Fruit fly (Drosophila melanogaster) whole organism, embryonic: ENCODE measurements around the gene mRpL10.

ENCODE experiments used
- Aef1 ChIP-seq: fragments of 200-800 bp; sonication (Bioruptor generic); IDR thresholded peaks from 3 replicates; pipeline ENCODE4 v1.3.6; 2022; ENCODE audit warnings: missing biosample characterization, missing genetic modification characterization
- B-H2 ChIP-seq: fragments of 200-800 bp; sonication (Bioruptor generic); optimal IDR thresholded peaks from 2 replicates; lab custom pipeline; 2018; ENCODE audit warnings: missing biosample characterization, mild to moderate bottlenecking, missing genetic modification characterization
- Bgb ChIP-seq: fragments of 200-800 bp; sonication (Bioruptor generic); IDR thresholded peaks from 2 replicates; pipeline ENCODE4 v1.3.6; 2022; ENCODE audit warnings: missing biosample characterization, missing genetic modification characterization; ENCODE audit not compliant: partially characterized antibody
- CG13296 ChIP-seq: fragments of 200-800 bp; sonication (Bioruptor generic); optimal IDR thresholded peaks from 3 replicates; lab custom pipeline; 2018; ENCODE audit warnings: missing biosample characterization, mild to moderate bottlenecking, missing genetic modification characterization
- CG13894 ChIP-seq: fragments of 200-800 bp; sonication (Bioruptor generic); optimal IDR thresholded peaks from 3 replicates; lab custom pipeline; 2018; ENCODE audit warnings: missing biosample characterization, mild to moderate bottlenecking, missing genetic modification characterization, moderate library complexity
- CG2120 ChIP-seq: fragments of 200-800 bp; sonication (Bioruptor generic); optimal IDR thresholded peaks from 3 replicates; lab custom pipeline; 2016; ENCODE audit warnings: missing biosample characterization, missing genetic modification characterization
- CG2678 ChIP-seq: fragments of 200-800 bp; sonication (Bioruptor generic); optimal IDR thresholded peaks from 3 replicates; lab custom pipeline; 2019; ENCODE audit warnings: missing biosample characterization, mild to moderate bottlenecking, missing genetic modification characterization, moderate library complexity
- CG34376 ChIP-seq: fragments of 200-800 bp; sonication (Bioruptor generic); optimal IDR thresholded peaks from 2 replicates; lab custom pipeline; 2018; ENCODE audit warnings: missing biosample characterization, mild to moderate bottlenecking, missing genetic modification characterization
- CG6654 ChIP-seq: fragments of 200-800 bp; sonication (Bioruptor generic); optimal IDR thresholded peaks from 2 replicates; lab custom pipeline; 2017; ENCODE audit warnings: missing biosample characterization, mild to moderate bottlenecking, missing genetic modification characterization
- CG6765 ChIP-seq: fragments of 200-800 bp; sonication (Bioruptor generic); optimal IDR thresholded peaks from 3 replicates; lab custom pipeline; 2017; ENCODE audit warnings: missing biosample characterization, mild to moderate bottlenecking, missing genetic modification characterization
- CG9437 ChIP-seq: fragments of 200-800 bp; sonication (Bioruptor generic); optimal IDR thresholded peaks from 2 replicates; lab custom pipeline; 2018; ENCODE audit warnings: missing biosample characterization, mild to moderate bottlenecking, missing genetic modification characterization
- D ChIP-seq, 2 experiments: fragments of 200-800 bp in 1 of 2; fragments of >200 bp in 1 of 2; sonication (Bioruptor generic) in 1 of 2; optimal IDR thresholded peaks; 2 replicates in 1 of 2; 3 replicates in 1 of 2; lab custom pipeline; 2017; ENCODE audit warnings: mild to moderate bottlenecking in 1 of 2, missing biosample characterization in 1 of 2, missing genetic modification characterization in 1 of 2, missing genetic modification reagents in 1 of 2
- Dfd ChIP-seq, 2 experiments: fragments of >200 bp; optimal IDR thresholded peaks; 2 replicates each; lab custom pipeline; 2017; ENCODE audit warnings: missing biosample characterization in 2 of 2, missing genetic modification characterization in 2 of 2
- Fer1 ChIP-seq: fragments of 200-800 bp; sonication (Bioruptor generic); optimal IDR thresholded peaks from 2 replicates; lab custom pipeline; 2017; ENCODE audit warnings: missing biosample characterization, mild to moderate bottlenecking, missing genetic modification characterization
- Lim3 ChIP-seq: fragments of 200-800 bp; sonication (Bioruptor generic); IDR thresholded peaks from 2 replicates; pipeline ENCODE4 v1.3.6; 2022; ENCODE audit warnings: missing biosample characterization, missing genetic modification characterization
- MESR4 ChIP-seq: fragments of 200-800 bp; sonication (Bioruptor generic); optimal IDR thresholded peaks from 2 replicates; lab custom pipeline; 2018; ENCODE audit warnings: missing biosample characterization, mild to moderate bottlenecking, missing genetic modification characterization, moderate library complexity
- Mad ChIP-seq: fragments of 200-800 bp; sonication (Bioruptor generic); optimal IDR thresholded peaks from 2 replicates; lab custom pipeline; 2016; ENCODE audit warnings: missing biosample characterization, missing genetic modification characterization
- Med ChIP-seq: fragments of 200-800 bp; sonication (Bioruptor generic); peaks from one replicate; lab custom pipeline; 2016; ENCODE audit warnings: missing biosample characterization, missing genetic modification characterization, mild to moderate bottlenecking, inconsistent platforms, moderate library complexity
- NFAT ChIP-seq: fragments of 200-800 bp; sonication (Bioruptor generic); IDR thresholded peaks from 2 replicates; pipeline ENCODE4 v1.3.6; 2022; ENCODE audit warnings: missing biosample characterization, missing genetic modification characterization
- Neu2 ChIP-seq: fragments of 200-800 bp; sonication (Bioruptor generic); optimal IDR thresholded peaks from 3 replicates; lab custom pipeline; 2016; ENCODE audit warnings: missing biosample characterization, missing genetic modification characterization, borderline replicate concordance
- Nf-YC ChIP-seq: fragments of 200-800 bp; optimal IDR thresholded peaks from 3 replicates; lab custom pipeline; 2019; ENCODE audit warnings: missing biosample characterization, mild to moderate bottlenecking, missing genetic modification characterization, moderate library complexity
- Pdp1 ChIP-seq, 2 experiments: fragments of 200-800 bp; sonication (Bioruptor generic); optimal IDR thresholded peaks; 3 replicates each; lab custom pipeline; 2016; ENCODE audit warnings: missing biosample characterization in 2 of 2, missing genetic modification characterization in 2 of 2, mild to moderate bottlenecking in 1 of 2, moderate library complexity in 1 of 2
- bsh ChIP-seq, 2 experiments: fragments of 200-800 bp; sonication (Bioruptor generic); optimal IDR thresholded peaks; 2 replicates each; lab custom pipeline; 2017 to 2018; ENCODE audit warnings: mild to moderate bottlenecking in 2 of 2, missing biosample characterization in 2 of 2, missing genetic modification characterization in 2 of 2, moderate library complexity in 1 of 2
- crol ChIP-seq: fragments of 200-800 bp; sonication (Bioruptor generic); IDR thresholded peaks from 2 replicates; pipeline ENCODE4 v1.3.6; 2022; ENCODE audit warnings: missing biosample characterization, missing genetic modification characterization
- eve ChIP-seq, 2 experiments: fragments of >200 bp; optimal IDR thresholded peaks; 2 replicates each; lab custom pipeline; 2017; ENCODE audit warnings: missing biosample characterization in 2 of 2, missing genetic modification characterization in 2 of 2
- exex ChIP-seq: fragments of 200-800 bp; sonication (Bioruptor generic); optimal IDR thresholded peaks from 4 replicates; lab custom pipeline; 2018; ENCODE audit warnings: missing biosample characterization, mild to moderate bottlenecking, missing genetic modification characterization, moderate library complexity
- grn ChIP-seq: fragments of 200-800 bp; sonication (Bioruptor generic); optimal IDR thresholded peaks from 3 replicates; lab custom pipeline; 2017; ENCODE audit warnings: missing biosample characterization, missing genetic modification characterization
- hth ChIP-seq: fragments of >200 bp; optimal IDR thresholded peaks from 2 replicates; lab custom pipeline; 2017; ENCODE audit warnings: inconsistent platforms
- kay ChIP-seq: fragments of 200-800 bp; sonication (Bioruptor generic); optimal IDR thresholded peaks from 2 replicates; lab custom pipeline; 2016; ENCODE audit warnings: missing biosample characterization, missing genetic modification characterization
- lab ChIP-seq: fragments of 200-800 bp; sonication (Bioruptor generic); optimal IDR thresholded peaks from 3 replicates; lab custom pipeline; 2017; ENCODE audit warnings: missing biosample characterization, missing genetic modification characterization, mild to moderate bottlenecking, moderate library complexity, missing genetic modification reagents
- lbe ChIP-seq: fragments of 200-800 bp; sonication (Bioruptor generic); optimal IDR thresholded peaks from 2 replicates; lab custom pipeline; 2016; ENCODE audit warnings: missing biosample characterization, mild to moderate bottlenecking, missing genetic modification characterization
- mirr ChIP-seq: fragments of 200-800 bp; sonication (Bioruptor generic); optimal IDR thresholded peaks from 3 replicates; lab custom pipeline; 2018; ENCODE audit warnings: missing biosample characterization, mild to moderate bottlenecking, missing genetic modification characterization
- nom ChIP-seq: fragments of 200-800 bp; sonication (Bioruptor generic); optimal IDR thresholded peaks from 2 replicates; lab custom pipeline; 2017; ENCODE audit warnings: missing biosample characterization, missing genetic modification characterization, mild to moderate bottlenecking, moderate library complexity, missing genetic modification reagents
- oc ChIP-seq: fragments of 200-800 bp; sonication (Bioruptor generic); optimal IDR thresholded peaks from 2 replicates; lab custom pipeline; 2018; ENCODE audit warnings: missing biosample characterization, mild to moderate bottlenecking, missing genetic modification characterization, moderate library complexity
- org-1 ChIP-seq: fragments of 200-800 bp; sonication (Bioruptor generic); optimal IDR thresholded peaks from 2 replicates; lab custom pipeline; 2017; ENCODE audit warnings: missing biosample characterization, missing genetic modification characterization
- sd ChIP-seq: fragments of 200-800 bp; sonication (Bioruptor generic); optimal IDR thresholded peaks from 3 replicates; lab custom pipeline; 2018; ENCODE audit warnings: missing biosample characterization, mild to moderate bottlenecking, missing genetic modification characterization, moderate library complexity
- sens ChIP-seq: fragments of 200-800 bp; sonication (Bioruptor generic); peaks from one replicate; lab custom pipeline; 2016; ENCODE audit warnings: missing biosample characterization, missing genetic modification characterization
- sug ChIP-seq: fragments of 200-800 bp; optimal IDR thresholded peaks from 2 replicates; lab custom pipeline; 2019; ENCODE audit warnings: missing biosample characterization, mild to moderate bottlenecking, missing genetic modification characterization, moderate library complexity

The mRpL10 gene

DNA sequence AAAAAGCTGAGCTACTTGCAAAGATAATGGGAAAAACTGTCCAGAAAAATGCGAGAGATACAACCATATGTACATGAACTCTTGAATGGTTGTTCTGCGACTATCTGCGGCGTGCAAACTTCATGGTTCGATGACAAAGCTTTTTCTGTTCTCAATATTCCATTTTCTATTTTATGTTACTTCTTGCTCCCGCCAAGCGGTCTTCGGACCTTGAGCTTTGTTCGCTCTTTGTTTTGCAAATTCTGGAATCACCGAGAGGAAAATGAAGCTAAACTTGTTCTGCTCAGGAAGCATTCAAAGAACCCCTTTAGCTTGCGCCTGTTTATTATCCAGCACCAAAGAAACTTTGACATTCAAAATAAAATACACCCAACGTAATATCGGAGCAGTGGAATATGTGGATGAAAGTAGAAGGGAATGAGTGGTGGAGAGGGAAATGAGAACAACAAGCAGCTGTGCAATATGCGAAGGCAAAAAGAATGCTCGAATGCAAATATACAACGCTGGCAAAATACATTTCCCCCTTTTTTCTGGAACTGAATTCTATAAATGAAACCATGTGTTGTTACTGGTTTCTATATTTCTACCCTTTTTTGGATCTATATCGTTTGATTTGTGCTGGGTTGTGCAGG lies 35.2 kb upstream of the mRpL10 start:
- TF ChIP-seq NFAT (no peak), nom (GFP tag; lab: Kevin White, UChicago) (peak; percentile 93), Mad (GFP tag; lab: Kevin White, UChicago) (no peak), crol (GFP tag; lab: Robert Waterston, UW) (no peak), Aef1 (GFP tag; lab: Robert Waterston, UW) (no peak), MESR4 (GFP tag; lab: Kevin White, UChicago) (no peak), hth (lab: Kevin White, UChicago) (no peak), CG6765 (GFP tag; lab: Kevin White, UChicago) (no peak), kay (GFP tag; lab: Kevin White, UChicago) (no peak), org-1 (GFP tag; lab: Kevin White, UChicago) (no peak), bsh (GFP tag; optimal IDR thresholded peaks at IDR 0.05; lab: Kevin White, UChicago) (peak in 1 of 2 experiments; percentile 28), CG13894 (peak; percentile 20)

DNA sequence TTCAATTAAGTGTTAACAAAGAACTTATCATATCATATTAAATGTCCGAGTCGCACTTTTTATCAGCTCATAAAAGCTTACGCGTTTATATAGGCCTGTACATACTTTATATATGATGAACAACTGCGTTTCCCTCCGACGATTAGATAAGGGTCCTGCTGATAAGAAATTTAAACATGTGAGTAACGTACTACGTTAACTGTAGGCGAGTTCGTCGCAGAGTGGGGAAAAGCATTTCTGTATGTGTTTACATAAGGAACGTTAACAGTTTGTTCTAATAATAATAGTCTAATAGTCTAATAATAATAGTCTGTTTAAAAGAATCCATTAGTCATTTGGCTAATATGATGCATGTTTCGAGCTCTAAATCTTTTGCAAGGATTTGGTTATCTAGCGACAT lies 33.2 kb upstream of the mRpL10 start:
- TF ChIP-seq CG2678 (tag; lab: Kevin White, UChicago) (peak; percentile 15), sd (peak; percentile 21), eve (GFP tag; optimal IDR thresholded peaks at IDR 0.05; lab: Kevin White, UChicago) (peak in 1 of 2 experiments; percentile 10), B-H2 (peak; percentile 13), sug (tag; lab: Kevin White, UChicago) (peak; percentile 33), Pdp1 (GFP tag; optimal IDR thresholded peaks at IDR 0.05; lab: Kevin White, UChicago) (peak in 1 of 2 experiments; percentile 69), exex (tag; lab: Kevin White, UChicago) (peak; percentile 91), sens (peak; percentile 40), Nf-YC (tag; lab: Kevin White, UChicago) (no peak), Lim3 (no peak), Dfd (GFP tag; optimal IDR thresholded peaks at IDR 0.05; lab: Kevin White, UChicago) (no peak), Neu2 (GFP tag; lab: Kevin White, UChicago) (no peak), oc (tag; lab: Kevin White, UChicago) (no peak), grn (peak; percentile 55), CG34376 (GFP tag; lab: Kevin White, UChicago) (peak; percentile 22), lab (peak; percentile 13), CG13296 (GFP tag; lab: Kevin White, UChicago) (peak; percentile 21), CG9437 (GFP tag; lab: Kevin White, UChicago) (peak; percentile 10), D (optimal IDR thresholded peaks at IDR 0.05; lab: Kevin White, UChicago) (no peak), D (GFP tag; optimal IDR thresholded peaks at IDR 0.05; lab: Kevin White, UChicago) (no peak), CG6654 (no peak), Med (peak; percentile 61), CG2120 (no peak), mirr (GFP tag; lab: Kevin White, UChicago) (peak; percentile 77), Bgb (GFP tag; lab: Robert Waterston, UW) (no peak), Fer1 (GFP tag; lab: Kevin White, UChicago) (no peak), lbe (GFP tag; lab: Kevin White, UChicago) (peak; percentile 29)
